Worm (Caenorhabditis elegans): ENCODE results near the gene fln-2.

ce11 chrX:9417326-9417725, 19.8 kb downstream of the fln-2 start:
- TF ChIP-seq ceh-30 (tag; optimal IDR thresholded peaks at IDR 0.05) (no peak), nfya-1 (tag; optimal IDR thresholded peaks at IDR 0.05) (no peak), ama-1 (optimal IDR thresholded peaks at IDR 0.05) (no peak), unc-55 (GFP tag; optimal IDR thresholded peaks at IDR 0.05) (no peak), rnt-1 (tag; optimal IDR thresholded peaks at IDR 0.05) (no peak), lin-11 (tag; optimal IDR thresholded peaks at IDR 0.05) (no peak), npax-4 (tag; optimal IDR thresholded peaks at IDR 0.05) (no peak), ceh-2 (tag; optimal IDR thresholded peaks at IDR 0.05) (no peak), pat-9 (tag; optimal IDR thresholded peaks at IDR 0.05) (no peak), ttx-3 (tag; optimal IDR thresholded peaks at IDR 0.05) (no peak), dmd-4 (tag; optimal IDR thresholded peaks at IDR 0.05; ENCODE audit: borderline replicate concordance) (no peak)
